Fruit fly (Drosophila melanogaster) whole organism, wandering third instar larva: ENCODE data around the gene CG13067.

Source experiments
- CG9705 ChIP-seq: fragments of 200-800 bp; sonication (Bioruptor generic); optimal IDR thresholded peaks from 2 replicates; lab custom pipeline; 2018; ENCODE audit warnings: missing biosample characterization, mild to moderate bottlenecking, missing genetic modification characterization
- Dif ChIP-seq: fragments of 200-275, 200-300 bp; sonication (Bioruptor generic); optimal IDR thresholded peaks from 2 replicates; lab custom pipeline; 2018; ENCODE audit warnings: missing biosample characterization, missing genetic modification characterization; ENCODE audit not compliant: partially characterized antibody
- Hr78 ChIP-seq: fragments of >200 bp; optimal IDR thresholded peaks from 2 replicates; lab custom pipeline; 2017; ENCODE audit warnings: missing biosample characterization, missing genetic modification characterization
- OdsH ChIP-seq: fragments of 200-800 bp; sonication (Bioruptor generic); optimal IDR thresholded peaks from 2 replicates; lab custom pipeline; 2016; ENCODE audit warnings: missing biosample characterization, mild to moderate bottlenecking, missing genetic modification characterization
- Rel ChIP-seq, 2 experiments: fragments of 200-800 bp; sonication (Bioruptor generic) in 1 of 2; optimal IDR thresholded peaks; 2 replicates in 1 of 2; 3 replicates in 1 of 2; lab custom pipeline; 2016 to 2019; ENCODE audit warnings: mild to moderate bottlenecking in 2 of 2, missing biosample characterization in 2 of 2, missing genetic modification characterization in 2 of 2, moderate library complexity in 1 of 2
- ey ChIP-seq: fragments of 200-800 bp; sonication (Bioruptor generic); optimal IDR thresholded peaks from 2 replicates; lab custom pipeline; 2016; ENCODE audit warnings: missing biosample characterization, missing genetic modification characterization
- foxo ChIP-seq, 2 experiments: fragments of 200-800 bp; sonication (Bioruptor generic); optimal IDR thresholded peaks; 2 replicates in 1 of 2; 3 replicates in 1 of 2; lab custom pipeline; 2016 to 2017; ENCODE audit warnings: missing biosample characterization in 2 of 2, missing genetic modification characterization in 2 of 2
- usp ChIP-seq: fragments of >200 bp; optimal IDR thresholded peaks from 2 replicates; lab custom pipeline; 2017; ENCODE audit warnings: missing biosample characterization, missing genetic modification characterization

DNA sequence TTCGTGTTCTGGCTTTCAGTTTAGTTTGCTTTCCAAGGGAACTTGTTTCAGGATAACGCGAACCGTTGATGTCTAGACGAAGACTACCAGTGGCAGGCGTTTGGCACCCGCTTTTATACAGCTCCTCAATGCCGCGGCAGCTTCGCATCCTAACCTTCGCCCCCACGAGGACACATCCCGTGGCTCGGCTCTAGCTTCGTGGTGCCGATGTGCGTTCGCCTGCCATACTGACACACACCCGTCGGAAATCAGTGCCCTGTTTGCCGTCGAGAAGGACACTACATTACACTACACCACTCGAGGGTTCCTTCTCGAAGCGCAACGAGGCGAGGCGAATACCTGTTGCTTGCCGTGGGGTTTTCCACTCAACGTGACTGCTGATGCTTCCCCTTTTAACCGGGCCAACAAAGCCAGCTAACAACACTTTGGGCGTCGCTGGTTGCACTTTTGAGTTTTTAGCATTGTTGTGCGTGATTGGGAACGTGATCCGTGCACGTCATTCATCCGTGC, 13.9 kb upstream of the CG13067 start, which contains the start of gene CG13054:
- TF ChIP-seq OdsH (GFP tag; lab: Kevin White, UChicago) (no peak), ey (GFP tag; lab: Kevin White, UChicago) (no peak), CG9705 (GFP tag; lab: Kevin White, UChicago) (no peak), Hr78 (GFP tag; lab: Kevin White, UChicago) (no peak), Dif (GFP tag; lab: Kevin White, UChicago) (no peak), usp (GFP tag; lab: Kevin White, UChicago) (no peak), foxo (GFP tag; optimal IDR thresholded peaks at IDR 0.05; lab: Kevin White, UChicago) (no peak), Rel (GFP tag; optimal IDR thresholded peaks at IDR 0.05; lab: Kevin White, UChicago) (no peak), Rel (tag; optimal IDR thresholded peaks at IDR 0.05; lab: Kevin White, UChicago) (no peak)
